Worm (Caenorhabditis elegans) whole organism, L3 larva: ENCODE results near the gene dhs-31.

Experiments used
- ZK546.5 ChIP-seq: sonication (generic microtip); optimal IDR thresholded peaks from 2 replicates; lab custom pipeline; 2017; ENCODE audit warnings: missing biosample characterization, missing genetic modification characterization
- aly-2 ChIP-seq: fragments of 150-350 bp; optimal IDR thresholded peaks from 2 replicates; lab custom pipeline; 2014; ENCODE audit warnings: missing biosample characterization, missing genetic modification characterization
- ama-1 ChIP-seq: fragments of 150-350 bp; optimal IDR thresholded peaks from 2 replicates; lab custom pipeline; 2018
- ceh-9 ChIP-seq: sonication (generic microtip); optimal IDR thresholded peaks from 2 replicates; lab custom pipeline; 2018; ENCODE audit warnings: missing biosample characterization, missing genetic modification characterization
- elt-2 ChIP-seq: sonication (generic microtip); optimal IDR thresholded peaks from 2 replicates; lab custom pipeline; 2016; ENCODE audit warnings: missing genetic modification reagents, mild to moderate bottlenecking, missing genetic modification characterization, missing compliant biosample characterization
- elt-3 ChIP-seq, 3 experiments: fragments of 150-350 bp in 1 of 3; sonication (generic microtip) in 2 of 3; optimal IDR thresholded peaks; 2 replicates in 2 of 3; 4 replicates in 1 of 3; lab custom pipeline; 2014 to 2017; ENCODE audit warnings: missing biosample characterization in 3 of 3, missing genetic modification characterization in 3 of 3
- eor-1 ChIP-seq, 2 experiments: fragments of 150-350 bp; optimal IDR thresholded peaks; 2 replicates each; lab custom pipeline; 2014 to 2018; ENCODE audit warnings: missing biosample characterization in 2 of 2, missing genetic modification characterization in 2 of 2
- fkh-10 ChIP-seq: sonication (generic microtip); optimal IDR thresholded peaks from 2 replicates; lab custom pipeline; 2017; ENCODE audit warnings: missing biosample characterization, missing genetic modification reagents, missing genetic modification characterization
- fkh-2 ChIP-seq: fragments of 150-350 bp; optimal IDR thresholded peaks from 2 replicates; lab custom pipeline; 2014; ENCODE audit warnings: missing biosample characterization, missing genetic modification reagents, missing genetic modification characterization
- fos-1 ChIP-seq: fragments of 150-350 bp; optimal IDR thresholded peaks from 2 replicates; lab custom pipeline; 2014; ENCODE audit warnings: missing biosample characterization, missing genetic modification characterization
- hmg-11 ChIP-seq: sonication (generic microtip); optimal IDR thresholded peaks from 2 replicates; lab custom pipeline; 2016; ENCODE audit warnings: missing genetic modification characterization, missing compliant biosample characterization
- lin-39 ChIP-seq: fragments of 150-350 bp; optimal IDR thresholded peaks from 2 replicates; lab custom pipeline; 2018; ENCODE audit warnings: missing biosample characterization, missing genetic modification reagents, missing genetic modification characterization
- lsy-12 ChIP-seq: sonication (generic microtip); optimal IDR thresholded peaks from 2 replicates; lab custom pipeline; 2016; ENCODE audit warnings: mild to moderate bottlenecking, missing genetic modification characterization, missing compliant biosample characterization
- mdl-1 ChIP-seq: fragments of 150-350 bp; optimal IDR thresholded peaks from 2 replicates; lab custom pipeline; 2014; ENCODE audit warnings: missing biosample characterization, missing genetic modification characterization
- mml-1 ChIP-seq: fragments of 150-350 bp; sonication (generic microtip); optimal IDR thresholded peaks from 3 replicates; lab custom pipeline; 2014; ENCODE audit warnings: missing biosample characterization, missing genetic modification characterization
- nhr-12 ChIP-seq: fragments of 150-350 bp; optimal IDR thresholded peaks from 2 replicates; lab custom pipeline; 2014; ENCODE audit warnings: missing biosample characterization, missing genetic modification characterization
- nhr-25 ChIP-seq: sonication (generic microtip); optimal IDR thresholded peaks from 2 replicates; lab custom pipeline; 2017; ENCODE audit warnings: missing biosample characterization, missing genetic modification characterization
- nhr-43 ChIP-seq: sonication (generic microtip); optimal IDR thresholded peaks from 2 replicates; lab custom pipeline; 2016; ENCODE audit warnings: mild to moderate bottlenecking, missing genetic modification characterization, missing compliant biosample characterization; ENCODE audit not compliant: poor library complexity, severe bottlenecking
- nhr-67 ChIP-seq: fragments of 150-350 bp; optimal IDR thresholded peaks from 2 replicates; lab custom pipeline; 2014; ENCODE audit warnings: missing biosample characterization, missing genetic modification characterization
- nhr-76 ChIP-seq: fragments of 150-350 bp; sonication (generic microtip); optimal IDR thresholded peaks from 5 replicates; lab custom pipeline; 2014; ENCODE audit warnings: missing biosample characterization, missing genetic modification characterization
- nhr-77 ChIP-seq: fragments of 150-350 bp; optimal IDR thresholded peaks from 2 replicates; lab custom pipeline; 2014; ENCODE audit warnings: missing biosample characterization, missing genetic modification characterization
- pha-4 ChIP-seq: fragments of 150-350 bp; optimal IDR thresholded peaks from 2 replicates; lab custom pipeline; 2014; ENCODE audit warnings: missing biosample characterization, missing genetic modification reagents, missing genetic modification characterization
- pqm-1 ChIP-seq: fragments of 150-350 bp; optimal IDR thresholded peaks from 2 replicates; lab custom pipeline; 2017; ENCODE audit warnings: missing biosample characterization, missing genetic modification characterization, inconsistent platforms
- skn-1 ChIP-seq: fragments of 150-350 bp; optimal IDR thresholded peaks from 2 replicates; lab custom pipeline; 2014; ENCODE audit warnings: missing biosample characterization, missing genetic modification characterization
- snpc-4 ChIP-seq: fragments of 150-350 bp; optimal IDR thresholded peaks from 2 replicates; lab custom pipeline; 2014; ENCODE audit warnings: missing biosample characterization, missing genetic modification characterization
- zag-1 ChIP-seq: fragments of 150-350 bp; optimal IDR thresholded peaks from 2 replicates; lab custom pipeline; 2014; ENCODE audit warnings: missing biosample characterization, missing genetic modification characterization
- ztf-11 ChIP-seq: fragments of 150-350 bp; optimal IDR thresholded peaks from 2 replicates; lab custom pipeline; 2014; ENCODE audit warnings: missing biosample characterization, missing genetic modification characterization
- ztf-4 ChIP-seq: fragments of 150-350 bp; optimal IDR thresholded peaks from 2 replicates; lab custom pipeline; 2014; ENCODE audit warnings: missing biosample characterization, missing genetic modification characterization

dhs-31 gene

ce11 chrIV:9993403-9994132 lies 47.1 kb downstream of the dhs-31 start:
- TF ChIP-seq nhr-43 = no peak
- no peak for TF ChIP-seq aly-2 (tag; lab: Kevin White, UChicago)
- TF ChIP-seq nhr-77 (tag; lab: Kevin White, UChicago) = no peak
- TF ChIP-seq mml-1 (tag; lab: Kevin White, UChicago) = no peak
- no peak for TF ChIP-seq fkh-2 (tag; lab: Kevin White, UChicago)
- TF ChIP-seq ceh-9 (tag; lab: Kevin White, UChicago) = no peak
- TF ChIP-seq ZK546.5 (tag; lab: Kevin White, UChicago) = no peak
- no peak for TF ChIP-seq zag-1 (tag; lab: Kevin White, UChicago)
- TF ChIP-seq elt-2 = peak; percentile 31
- TF ChIP-seq elt-3 (tag; optimal IDR thresholded peaks at IDR 0.05; lab: Kevin White, UChicago) = no peak
- TF ChIP-seq pha-4 (tag; lab: Kevin White, UChicago) = peak; percentile 67
- TF ChIP-seq eor-1 (tag; optimal IDR thresholded peaks at IDR 0.05; lab: Kevin White, UChicago) = no peak
- no peak for TF ChIP-seq nhr-76
- TF ChIP-seq nhr-67 (tag; lab: Kevin White, UChicago) = no peak
- TF ChIP-seq lin-39 (tag; lab: Kevin White, UChicago) = no peak
- TF ChIP-seq fkh-10 (GFP tag; lab: Kevin White, UChicago) = no peak
- peak; percentile 79 for TF ChIP-seq skn-1 (tag; lab: Kevin White, UChicago)
- TF ChIP-seq nhr-12 (tag; lab: Kevin White, UChicago) = no peak
- TF ChIP-seq snpc-4 (tag; lab: Kevin White, UChicago) = no peak
- no peak for TF ChIP-seq ztf-11 (tag; lab: Kevin White, UChicago)
- TF ChIP-seq mdl-1 (tag; lab: Kevin White, UChicago) = no peak
- TF ChIP-seq ama-1 (lab: Kevin White, UChicago) = peak; percentile 61
- no peak for TF ChIP-seq pqm-1
- TF ChIP-seq fos-1 = no peak
- TF ChIP-seq lsy-12 (tag; lab: Kevin White, UChicago) = no peak
- TF ChIP-seq ztf-4 = no peak
- peak; percentile 20 for TF ChIP-seq hmg-11 (tag; lab: Kevin White, UChicago)
- TF ChIP-seq nhr-25 = no peak
